Fruit fly (Drosophila melanogaster): ENCODE measurements around the gene CG6178.
A peak's percentile ranks its signal among the peaks of the same experiment; 100 is the strongest.

The CG6178 gene

dm6 chr3R:24144542-24144941, 7.6 kb upstream of the CG6178 start:
- TF ChIP-seq Dll (optimal IDR thresholded peaks at IDR 0.05) (no peak), CG8478 (optimal IDR thresholded peaks at IDR 0.05) (no peak), pan (optimal IDR thresholded peaks at IDR 0.05) (no peak), psq (optimal IDR thresholded peaks at IDR 0.05) (no peak), usp (GFP tag; optimal IDR thresholded peaks at IDR 0.05) (no peak), EcR (GFP tag; optimal IDR thresholded peaks at IDR 0.05) (no peak)

dm6 chr3R:24148838-24149237, 3.3 kb upstream of the CG6178 start, which contains the start of gene Slimp:
Gene Slimp, minus strand, starts transcription at chr3R:24148967.
- no peak for TF ChIP-seq EcR (GFP tag; optimal IDR thresholded peaks at IDR 0.05)
- TF ChIP-seq psq (optimal IDR thresholded peaks at IDR 0.05): no peak
- TF ChIP-seq pan (optimal IDR thresholded peaks at IDR 0.05): no peak
- TF ChIP-seq Dll (optimal IDR thresholded peaks at IDR 0.05): no peak
- TF ChIP-seq CG8478 (optimal IDR thresholded peaks at IDR 0.05): no peak
- no peak for TF ChIP-seq usp (GFP tag; optimal IDR thresholded peaks at IDR 0.05)

- no peak for TF ChIP-seq usp (GFP tag; optimal IDR thresholded peaks at IDR 0.05)
- TF ChIP-seq Dll (optimal IDR thresholded peaks at IDR 0.05): no peak
- no peak for TF ChIP-seq psq (optimal IDR thresholded peaks at IDR 0.05)
- no peak for TF ChIP-seq pan (optimal IDR thresholded peaks at IDR 0.05)
- no peak for TF ChIP-seq EcR (GFP tag; optimal IDR thresholded peaks at IDR 0.05)
Observed at dm6 chr3R:24150103-24150502, 2.0 kb upstream of the CG6178 start, which contains the start of gene p38c. Gene p38c, minus strand, starts transcription at chr3R:24150203.

- TF ChIP-seq pan (optimal IDR thresholded peaks at IDR 0.05): peak; percentile 69
- TF ChIP-seq EcR (GFP tag; optimal IDR thresholded peaks at IDR 0.05): no peak
Observed at dm6 chr3R:24161173-24161811, 9.1 kb downstream of the CG6178 start, which contains the start of the genes Myo95E and TBC1d7. Gene Myo95E, minus strand, starts transcription at chr3R:24161498. Gene TBC1d7, plus strand, starts transcription at chr3R:24161727.

dm6 chr3R:24162774-24163555, 10.8 kb downstream of the CG6178 start, which contains the start of gene mRpS24:
Gene mRpS24, minus strand, starts transcription at chr3R:24163545.
- TF ChIP-seq Dll (optimal IDR thresholded peaks at IDR 0.05) (no peak), psq (optimal IDR thresholded peaks at IDR 0.05) (no peak), CG8478 (optimal IDR thresholded peaks at IDR 0.05) (no peak), EcR (GFP tag; optimal IDR thresholded peaks at IDR 0.05) (no peak)

dm6 chr3R:24163556-24164022, 11.4 kb downstream of the CG6178 start, which contains the start of gene Apc2:
Gene Apc2, plus strand, starts transcription at chr3R:24163966.
- TF ChIP-seq usp (GFP tag; optimal IDR thresholded peaks at IDR 0.05) (no peak), psq (optimal IDR thresholded peaks at IDR 0.05) (no peak), Dll (optimal IDR thresholded peaks at IDR 0.05) (no peak), CG8478 (optimal IDR thresholded peaks at IDR 0.05) (no peak), pan (optimal IDR thresholded peaks at IDR 0.05) (no peak), EcR (GFP tag; optimal IDR thresholded peaks at IDR 0.05) (no peak)

dm6 chr3R:24169362-24169761, 17.2 kb downstream of the CG6178 start, which contains the start of gene CG5510:
Gene CG5510, minus strand, starts transcription at chr3R:24169562.
- no peak for TF ChIP-seq psq (optimal IDR thresholded peaks at IDR 0.05)
- TF ChIP-seq Dll (optimal IDR thresholded peaks at IDR 0.05): no peak
- no peak for TF ChIP-seq EcR (GFP tag; optimal IDR thresholded peaks at IDR 0.05)
- TF ChIP-seq CG8478 (optimal IDR thresholded peaks at IDR 0.05): no peak
- no peak for TF ChIP-seq pan (optimal IDR thresholded peaks at IDR 0.05)
- TF ChIP-seq usp (GFP tag; optimal IDR thresholded peaks at IDR 0.05): no peak

dm6 chr3R:24172379-24172778, 20.2 kb downstream of the CG6178 start, which contains the start of gene CG13606:
Gene CG13606, plus strand, starts transcription at chr3R:24172628.
- TF ChIP-seq EcR (GFP tag; optimal IDR thresholded peaks at IDR 0.05) (no peak), usp (GFP tag; optimal IDR thresholded peaks at IDR 0.05) (no peak), CG8478 (optimal IDR thresholded peaks at IDR 0.05) (no peak), Dll (optimal IDR thresholded peaks at IDR 0.05) (no peak), psq (optimal IDR thresholded peaks at IDR 0.05) (no peak), pan (optimal IDR thresholded peaks at IDR 0.05) (no peak)

- no peak for TF ChIP-seq EcR (GFP tag; optimal IDR thresholded peaks at IDR 0.05)
- no peak for TF ChIP-seq usp (GFP tag; optimal IDR thresholded peaks at IDR 0.05)
- no peak for TF ChIP-seq CG8478 (optimal IDR thresholded peaks at IDR 0.05)
- no peak for TF ChIP-seq pan (optimal IDR thresholded peaks at IDR 0.05)
- TF ChIP-seq psq (optimal IDR thresholded peaks at IDR 0.05): no peak
- no peak for TF ChIP-seq Dll (optimal IDR thresholded peaks at IDR 0.05)
Observed at dm6 chr3R:24186188-24186587, 34.0 kb downstream of the CG6178 start, which contains the start of gene mora. Gene mora, plus strand, starts transcription at chr3R:24186359.

- TF ChIP-seq EcR (GFP tag; optimal IDR thresholded peaks at IDR 0.05) (no peak), pan (optimal IDR thresholded peaks at IDR 0.05) (no peak), Dll (optimal IDR thresholded peaks at IDR 0.05) (no peak)
Observed at dm6 chr3R:24188619-24189018, 36.5 kb downstream of the CG6178 start, which contains the start of gene CG5515. Gene CG5515, minus strand, starts transcription at chr3R:24188896.

- TF ChIP-seq EcR (GFP tag; optimal IDR thresholded peaks at IDR 0.05): no peak
- no peak for TF ChIP-seq CG8478 (optimal IDR thresholded peaks at IDR 0.05)
- TF ChIP-seq usp (GFP tag; optimal IDR thresholded peaks at IDR 0.05): no peak
- no peak for TF ChIP-seq pan (optimal IDR thresholded peaks at IDR 0.05)
- no peak for TF ChIP-seq psq (optimal IDR thresholded peaks at IDR 0.05)
- TF ChIP-seq Dll (optimal IDR thresholded peaks at IDR 0.05): no peak
Observed at dm6 chr3R:24193373-24193879, 41.3 kb downstream of the CG6178 start, which contains the start of the genes SMC6 and CG6204. Gene SMC6, minus strand, starts transcription at chr3R:24193423. Gene CG6204, plus strand, starts transcription at chr3R:24193832.

dm6 chr3R:24202723-24203122, 50.6 kb downstream of the CG6178 start:
- TF ChIP-seq CG8478 (optimal IDR thresholded peaks at IDR 0.05) (no peak), EcR (GFP tag; optimal IDR thresholded peaks at IDR 0.05) (no peak), pan (optimal IDR thresholded peaks at IDR 0.05) (no peak), psq (optimal IDR thresholded peaks at IDR 0.05) (no peak), usp (GFP tag; optimal IDR thresholded peaks at IDR 0.05) (no peak), Dll (optimal IDR thresholded peaks at IDR 0.05) (no peak)
